Fruit fly (Drosophila melanogaster) whole organism, embryonic: Measurements from ENCODE around the gene Prp18.
A peak's percentile ranks its signal among the peaks of the same experiment; 100 is the strongest.

Experiments
- B-H2 ChIP-seq: fragments of 200-800 bp; sonication (Bioruptor generic); optimal IDR thresholded peaks from 2 replicates; lab custom pipeline; 2018; ENCODE audit warnings: missing biosample characterization, mild to moderate bottlenecking, missing genetic modification characterization
- Bdp1 ChIP-seq: fragments of 200-800 bp; sonication (Bioruptor generic); optimal IDR thresholded peaks from 3 replicates; lab custom pipeline; 2016; ENCODE audit warnings: missing biosample characterization, missing genetic modification characterization
- CG10431 ChIP-seq: fragments of 200-800 bp; sonication (Bioruptor generic); optimal IDR thresholded peaks from 3 replicates; lab custom pipeline; 2018; ENCODE audit warnings: missing biosample characterization, mild to moderate bottlenecking, missing genetic modification characterization
- CG11085 ChIP-seq: fragments of 200-800 bp; sonication (Bioruptor generic); IDR thresholded peaks from 2 replicates; pipeline ENCODE4 v1.3.6; 2022; ENCODE audit warnings: missing biosample characterization, missing genetic modification characterization
- CG1602 ChIP-seq: fragments of 200-800 bp; sonication (Bioruptor generic); optimal IDR thresholded peaks from 3 replicates; lab custom pipeline; 2016; ENCODE audit warnings: missing biosample characterization, missing genetic modification characterization
- CG18011 ChIP-seq: fragments of 200-800 bp; sonication (Bioruptor generic); optimal IDR thresholded peaks from 2 replicates; lab custom pipeline; 2017; ENCODE audit warnings: missing biosample characterization, missing genetic modification characterization, mild to moderate bottlenecking, moderate library complexity, missing genotype
- CG31388 ChIP-seq: fragments of 200-800 bp; sonication (Bioruptor generic); optimal IDR thresholded peaks from 2 replicates; lab custom pipeline; 2016; ENCODE audit warnings: missing biosample characterization, missing genetic modification characterization
- CG43689 ChIP-seq: fragments of 200-800 bp; sonication (Bioruptor generic); IDR thresholded peaks from 2 replicates; pipeline ENCODE4 v1.3.6; 2022; ENCODE audit warnings: missing biosample characterization, missing genetic modification characterization
- CG6272 ChIP-seq: fragments of 200-800 bp; sonication (Bioruptor generic); IDR thresholded peaks from 2 replicates; pipeline ENCODE4 v1.3.6; 2022; ENCODE audit warnings: missing biosample characterization, missing genetic modification characterization
- CG8388 ChIP-seq: fragments of 200-800 bp; sonication (Bioruptor generic); optimal IDR thresholded peaks from 2 replicates; lab custom pipeline; 2019; ENCODE audit warnings: missing biosample characterization, mild to moderate bottlenecking, missing genetic modification characterization, moderate library complexity
- CG9876 ChIP-seq: fragments of 200-800 bp; sonication (Bioruptor generic); optimal IDR thresholded peaks from 2 replicates; lab custom pipeline; 2016; ENCODE audit warnings: missing biosample characterization, missing genetic modification characterization
- Chrac-16 ChIP-seq: fragments of 200-800 bp; sonication (Bioruptor generic); optimal IDR thresholded peaks from 3 replicates; lab custom pipeline; 2016; ENCODE audit warnings: missing biosample characterization, missing genetic modification characterization
- Dad ChIP-seq: fragments of 200-800 bp; sonication (Bioruptor generic); optimal IDR thresholded peaks from 3 replicates; lab custom pipeline; 2016; ENCODE audit warnings: missing biosample characterization, missing genetic modification characterization
- Dfd ChIP-seq, 2 experiments: fragments of >200 bp; optimal IDR thresholded peaks; 2 replicates each; lab custom pipeline; 2017; ENCODE audit warnings: missing biosample characterization in 2 of 2, missing genetic modification characterization in 2 of 2
- Hr3 ChIP-seq: fragments of 200-800 bp; sonication (Bioruptor generic); optimal IDR thresholded peaks from 3 replicates; lab custom pipeline; 2016; ENCODE audit warnings: missing biosample characterization, missing genetic modification characterization
- Hr51 ChIP-seq, 2 experiments: fragments of 200-800 bp; sonication (Bioruptor generic); optimal IDR thresholded peaks; 2 replicates in 1 of 2; 3 replicates in 1 of 2; lab custom pipeline; 2016 to 2018; ENCODE audit warnings: missing biosample characterization in 2 of 2, missing genetic modification characterization in 2 of 2, mild to moderate bottlenecking in 1 of 2, moderate library complexity in 1 of 2
- Hr78 ChIP-seq, 2 experiments: fragments of 200-800 bp in 1 of 2; fragments of >200 bp in 1 of 2; sonication (Bioruptor generic) in 1 of 2; optimal IDR thresholded peaks; 2 replicates each; lab custom pipeline; 2017 to 2019; ENCODE audit warnings: missing biosample characterization in 2 of 2, missing genetic modification characterization in 2 of 2, mild to moderate bottlenecking in 1 of 2, moderate library complexity in 1 of 2
- MESR4 ChIP-seq: fragments of 200-800 bp; sonication (Bioruptor generic); optimal IDR thresholded peaks from 2 replicates; lab custom pipeline; 2018; ENCODE audit warnings: missing biosample characterization, mild to moderate bottlenecking, missing genetic modification characterization, moderate library complexity
- Meics ChIP-seq: fragments of 200-800 bp; sonication (Bioruptor generic); optimal IDR thresholded peaks from 2 replicates; lab custom pipeline; 2017; ENCODE audit warnings: missing biosample characterization, mild to moderate bottlenecking, missing genetic modification characterization
- Scr ChIP-seq: fragments of 200-800 bp; sonication (Bioruptor generic); IDR thresholded peaks from 2 replicates; pipeline ENCODE4 v1.3.6; 2022; ENCODE audit warnings: missing biosample characterization, missing genetic modification characterization; ENCODE audit not compliant: partially characterized antibody
- ap ChIP-seq: fragments of 200-800 bp; sonication (Bioruptor generic); IDR thresholded peaks from 2 replicates; pipeline ENCODE4 v1.3.6; 2022; ENCODE audit warnings: missing biosample characterization, missing genetic modification characterization
- az2 ChIP-seq: fragments of 200-800 bp; sonication (Bioruptor generic); optimal IDR thresholded peaks from 3 replicates; lab custom pipeline; 2016; ENCODE audit warnings: missing biosample characterization, missing genetic modification characterization
- btn ChIP-seq: fragments of 200-800 bp; sonication (Bioruptor generic); optimal IDR thresholded peaks from 2 replicates; lab custom pipeline; 2016; ENCODE audit warnings: missing biosample characterization, missing genetic modification characterization
- cato ChIP-seq: fragments of 200-800 bp; sonication (Bioruptor generic); optimal IDR thresholded peaks from 2 replicates; lab custom pipeline; 2016; ENCODE audit warnings: missing biosample characterization, missing genetic modification characterization, borderline replicate concordance
- crp ChIP-seq, 2 experiments: fragments of 200-800 bp; sonication (Bioruptor generic); optimal IDR thresholded peaks; 2 replicates in 1 of 2; 3 replicates in 1 of 2; lab custom pipeline; 2017; ENCODE audit warnings: missing biosample characterization in 2 of 2, missing genetic modification characterization in 2 of 2, mild to moderate bottlenecking in 1 of 2, moderate library complexity in 1 of 2
- danr ChIP-seq: fragments of 200-800 bp; sonication (Bioruptor generic); IDR thresholded peaks from 2 replicates; pipeline ENCODE4 v1.3.6; 2022; ENCODE audit warnings: missing biosample characterization, missing genetic modification characterization
- dm ChIP-seq: fragments of 200-800 bp; sonication (Bioruptor generic); optimal IDR thresholded peaks from 3 replicates; lab custom pipeline; 2016; ENCODE audit warnings: missing biosample characterization, missing genetic modification characterization
- fd64A ChIP-seq: fragments of 200-800 bp; sonication (Bioruptor generic); optimal IDR thresholded peaks from 3 replicates; lab custom pipeline; 2018; ENCODE audit warnings: missing biosample characterization, mild to moderate bottlenecking, missing genetic modification characterization
- fd96Cb ChIP-seq: fragments of 200-800 bp; sonication (Bioruptor generic); optimal IDR thresholded peaks from 2 replicates; lab custom pipeline; 2018; ENCODE audit warnings: missing biosample characterization, mild to moderate bottlenecking, missing genetic modification characterization, moderate library complexity
- gsb-n ChIP-seq: fragments of 200-800 bp; sonication (Bioruptor generic); optimal IDR thresholded peaks from 3 replicates; lab custom pipeline; 2018; ENCODE audit warnings: missing biosample characterization, mild to moderate bottlenecking, missing genetic modification characterization
- insv ChIP-seq, 2 experiments: fragments of 200-800 bp; sonication (Bioruptor generic); optimal IDR thresholded peaks; 3 replicates each; lab custom pipeline; 2016 to 2018; ENCODE audit warnings: missing biosample characterization in 2 of 2, missing genetic modification characterization in 2 of 2
- jigr1 ChIP-seq: fragments of 200-800 bp; sonication (Bioruptor generic); IDR thresholded peaks from 3 replicates; pipeline ENCODE4 v1.3.6; 2022; ENCODE audit warnings: missing biosample characterization, missing genetic modification characterization
- jumu ChIP-seq: fragments of 200-800 bp; sonication (Bioruptor generic); optimal IDR thresholded peaks from 3 replicates; lab custom pipeline; 2016; ENCODE audit warnings: missing biosample characterization, missing genetic modification characterization
- klu ChIP-seq: fragments of 200-800 bp; sonication (Bioruptor generic); IDR thresholded peaks from 2 replicates; pipeline ENCODE4 v1.3.6; 2022; ENCODE audit warnings: missing biosample characterization, missing genetic modification characterization
- p53 ChIP-seq: fragments of 200-800 bp; sonication (Bioruptor generic); optimal IDR thresholded peaks from 2 replicates; lab custom pipeline; 2016; ENCODE audit warnings: missing biosample characterization, missing genetic modification characterization
- pnt ChIP-seq: fragments of 200-800 bp; sonication (Bioruptor generic); optimal IDR thresholded peaks from 3 replicates; lab custom pipeline; 2016; ENCODE audit warnings: missing biosample characterization, missing genetic modification characterization
- pum ChIP-seq: fragments of 200-800 bp; sonication (Bioruptor generic); optimal IDR thresholded peaks from 2 replicates; lab custom pipeline; 2016; ENCODE audit warnings: missing biosample characterization, missing genetic modification characterization
- pzg ChIP-seq: fragments of 200-800 bp; sonication (Bioruptor generic); optimal IDR thresholded peaks from 3 replicates; lab custom pipeline; 2018; ENCODE audit warnings: missing biosample characterization, mild to moderate bottlenecking, missing genetic modification characterization, moderate library complexity
- repo ChIP-seq: fragments of 200-800 bp; sonication (Bioruptor generic); optimal IDR thresholded peaks from 2 replicates; lab custom pipeline; 2016; ENCODE audit warnings: missing biosample characterization, missing genetic modification characterization
- rib ChIP-seq: fragments of 200-800 bp; sonication (Bioruptor generic); IDR thresholded peaks from 2 replicates; pipeline ENCODE4 v1.3.6; 2022; ENCODE audit warnings: missing biosample characterization, missing genetic modification characterization
- row ChIP-seq: fragments of 200-800 bp; sonication (Bioruptor generic); IDR thresholded peaks from 3 replicates; pipeline ENCODE4 v1.3.6; 2022; ENCODE audit warnings: missing biosample characterization, missing genetic modification characterization
- schlank ChIP-seq: fragments of 200-800 bp; sonication (Bioruptor generic); optimal IDR thresholded peaks from 2 replicates; lab custom pipeline; 2018; ENCODE audit warnings: missing biosample characterization, mild to moderate bottlenecking, missing genetic modification characterization
- sd ChIP-seq: fragments of 200-800 bp; sonication (Bioruptor generic); optimal IDR thresholded peaks from 3 replicates; lab custom pipeline; 2018; ENCODE audit warnings: missing biosample characterization, mild to moderate bottlenecking, missing genetic modification characterization, moderate library complexity
- sens-2 ChIP-seq: fragments of 200-800 bp; sonication (Bioruptor generic); IDR thresholded peaks from 2 replicates; pipeline ENCODE4 v1.3.6; 2022; ENCODE audit warnings: missing biosample characterization, missing genetic modification characterization
- shn ChIP-seq: fragments of 200-800 bp; sonication (Bioruptor generic); optimal IDR thresholded peaks from 3 replicates; lab custom pipeline; 2016; ENCODE audit warnings: missing biosample characterization, missing genetic modification characterization
- sug ChIP-seq: fragments of 200-800 bp; optimal IDR thresholded peaks from 2 replicates; lab custom pipeline; 2019; ENCODE audit warnings: missing biosample characterization, mild to moderate bottlenecking, missing genetic modification characterization, moderate library complexity
- twi ChIP-seq: fragments of 200-800 bp; optimal IDR thresholded peaks from 2 replicates; lab custom pipeline; 2019; ENCODE audit warnings: missing biosample characterization, mild to moderate bottlenecking, missing genetic modification characterization, moderate library complexity
- wek ChIP-seq: fragments of 200-800 bp; sonication (Bioruptor generic); optimal IDR thresholded peaks from 3 replicates; lab custom pipeline; 2018; ENCODE audit warnings: missing biosample characterization, mild to moderate bottlenecking, missing genetic modification characterization, moderate library complexity
- z ChIP-seq: fragments of 200-800 bp; sonication (Bioruptor generic); IDR thresholded peaks from 3 replicates; pipeline ENCODE4 v1.3.6; 2022; ENCODE audit warnings: missing biosample characterization, missing genetic modification characterization
- zf30C ChIP-seq: fragments of 200-800 bp; sonication (Bioruptor generic); optimal IDR thresholded peaks from 3 replicates; lab custom pipeline; 2018; ENCODE audit warnings: missing biosample characterization, mild to moderate bottlenecking, missing genetic modification characterization

The Prp18 gene

DNA sequence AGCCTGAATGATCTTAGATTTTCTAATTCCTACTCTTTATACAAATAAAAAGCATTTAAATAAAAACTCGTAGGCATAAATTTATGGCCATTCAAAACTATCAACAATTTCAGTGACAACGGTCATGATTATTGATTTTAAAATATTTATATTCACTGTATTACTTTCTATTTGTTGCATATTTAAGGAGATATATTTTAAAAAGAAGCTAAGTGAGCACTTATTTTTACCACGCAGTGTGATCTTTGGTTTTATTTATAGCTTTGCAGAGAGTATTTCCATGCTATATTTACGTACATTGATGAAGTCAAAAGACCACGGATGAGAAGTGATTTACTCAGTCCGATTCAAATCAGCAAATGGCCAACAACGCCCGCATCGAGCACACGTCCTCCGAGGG is 6.3 kb downstream of the Prp18 start, which contains the start of gene CG14285:
Gene CG14285, plus strand, starts transcription at position 339 of the 400 bp plus-strand sequence.
- TF ChIP-seq cato (no peak), CG11085 (no peak), z (GFP tag; lab: Robert Waterston, UW) (no peak), CG31388 (GFP tag; lab: Kevin White, UChicago) (no peak), row (GFP tag; lab: Robert Waterston, UW) (peak; percentile 49; the same call in 2 of the 3 replicates), CG8388 (peak; percentile 92), B-H2 (GFP tag; lab: Kevin White, UChicago) (no peak), sens-2 (GFP tag; lab: Robert Waterston, UW) (no peak), schlank (tag; lab: Kevin White, UChicago) (no peak), danr (GFP tag; lab: Robert Waterston, UW) (no peak), dm (GFP tag; lab: Kevin White, UChicago) (no peak), pum (GFP tag; lab: Kevin White, UChicago) (no peak), gsb-n (no peak), insv (GFP tag; optimal IDR thresholded peaks at IDR 0.05; lab: Kevin White, UChicago) (no peak), Dfd (GFP tag; optimal IDR thresholded peaks at IDR 0.05; lab: Kevin White, UChicago) (no peak)

DNA sequence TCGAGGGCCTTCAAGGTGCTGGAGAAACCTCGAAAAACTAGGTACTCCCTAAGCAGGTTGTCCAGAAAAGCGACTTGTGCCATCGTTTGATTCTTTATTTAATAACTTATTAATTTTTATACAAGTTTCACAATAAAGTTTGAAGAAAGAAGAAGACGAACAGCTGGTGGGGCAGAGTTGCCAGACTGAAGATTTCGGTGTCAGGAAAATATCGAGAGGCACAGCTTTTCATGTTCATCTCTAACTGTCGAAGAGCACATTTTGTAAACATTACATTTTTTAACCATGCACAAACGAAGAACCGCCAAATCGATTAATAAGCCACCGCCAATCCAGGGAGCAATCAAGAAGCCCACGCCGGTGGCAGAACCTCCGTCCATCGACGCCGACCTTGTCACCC is 7.2 kb downstream of the Prp18 start, which contains the start of the genes CG6005 and CG14286:
Gene CG6005, minus strand, starts transcription at position 169 of the 400 bp plus-strand sequence.
Gene CG14286, plus strand, starts transcription at position 231 of the 400 bp plus-strand sequence.
- TF ChIP-seq twi (tag; lab: Kevin White, UChicago), result peak; percentile 25
- no peak for TF ChIP-seq sens-2 (GFP tag; lab: Robert Waterston, UW)
- peak; percentile 19 to 72 for TF ChIP-seq Hr51 (GFP tag; optimal IDR thresholded peaks at IDR 0.05; lab: Kevin White, UChicago)
- peak; percentile 59 for TF ChIP-seq B-H2 (GFP tag; lab: Kevin White, UChicago)
- peak; percentile 54 for TF ChIP-seq Hr3 (GFP tag; lab: Kevin White, UChicago)
- peak; percentile 82 for TF ChIP-seq Scr (GFP tag; lab: Robert Waterston, UW)
- TF ChIP-seq CG18011 (GFP tag; lab: Kevin White, UChicago), result peak; percentile 40
- no peak for TF ChIP-seq fd96Cb (tag; lab: Kevin White, UChicago)
- TF ChIP-seq btn (GFP tag; lab: Kevin White, UChicago), result no peak
- TF ChIP-seq sug (tag; lab: Kevin White, UChicago), result peak; percentile 59
- TF ChIP-seq ap (GFP tag; lab: Robert Waterston, UW), result 0 out of 2 replicates have a peak, but pooled peaks have one; percentile 6
- TF ChIP-seq jumu (GFP tag; lab: Kevin White, UChicago), result peak; percentile 51
- TF ChIP-seq zf30C (GFP tag; lab: Kevin White, UChicago), result no peak
- peak; percentile 64 for TF ChIP-seq Dad (GFP tag; lab: Kevin White, UChicago)
- TF ChIP-seq CG43689, result 0 out of 2 replicates have a peak, but pooled peaks have one; percentile 8
- TF ChIP-seq Hr78 (GFP tag; optimal IDR thresholded peaks at IDR 0.05; lab: Kevin White, UChicago), result no peak
- peak; percentile 37 for TF ChIP-seq Bdp1 (GFP tag; lab: Kevin White, UChicago)
- TF ChIP-seq jigr1 (GFP tag; lab: Robert Waterston, UW), result no peak
- TF ChIP-seq sd, result no peak
- TF ChIP-seq CG6272 (GFP tag; lab: Robert Waterston, UW), result peak; percentile 54; the same call in 1 of the 2 replicates
- peak; percentile 43 for TF ChIP-seq shn (GFP tag; lab: Kevin White, UChicago)
- no peak for TF ChIP-seq pnt (GFP tag; lab: Kevin White, UChicago)
- TF ChIP-seq wek (GFP tag; lab: Kevin White, UChicago), result no peak
- no peak for TF ChIP-seq klu (GFP tag; lab: Robert Waterston, UW)
- peak; percentile 74 for TF ChIP-seq az2 (GFP tag; lab: Kevin White, UChicago)
- peak; percentile 47 for TF ChIP-seq CG1602 (GFP tag; lab: Kevin White, UChicago)
- peak; percentile 78 for TF ChIP-seq MESR4 (GFP tag; lab: Kevin White, UChicago)
- no peak for TF ChIP-seq Meics (GFP tag; lab: Kevin White, UChicago)
- no peak for TF ChIP-seq p53
- no peak for TF ChIP-seq fd64A
- TF ChIP-seq CG9876 (GFP tag; lab: Kevin White, UChicago), result peak; percentile 2
- peak; percentile 67 for TF ChIP-seq Chrac-16 (GFP tag; lab: Kevin White, UChicago)
- TF ChIP-seq pzg (GFP tag; lab: Kevin White, UChicago), result peak; percentile 60
- TF ChIP-seq repo (GFP tag; lab: Kevin White, UChicago), result no peak
- peak; percentile 74 to 97 for TF ChIP-seq crp (GFP tag; optimal IDR thresholded peaks at IDR 0.05; lab: Kevin White, UChicago)
- 0 out of 2 replicates have a peak, but pooled peaks have one; percentile 42 for TF ChIP-seq rib (GFP tag; lab: Robert Waterston, UW)
- no peak for TF ChIP-seq CG10431 (GFP tag; lab: Kevin White, UChicago)
